Fruit fly (Drosophila melanogaster): ENCODE measurements around the gene CG9286.

The CG9286 gene

DNA sequence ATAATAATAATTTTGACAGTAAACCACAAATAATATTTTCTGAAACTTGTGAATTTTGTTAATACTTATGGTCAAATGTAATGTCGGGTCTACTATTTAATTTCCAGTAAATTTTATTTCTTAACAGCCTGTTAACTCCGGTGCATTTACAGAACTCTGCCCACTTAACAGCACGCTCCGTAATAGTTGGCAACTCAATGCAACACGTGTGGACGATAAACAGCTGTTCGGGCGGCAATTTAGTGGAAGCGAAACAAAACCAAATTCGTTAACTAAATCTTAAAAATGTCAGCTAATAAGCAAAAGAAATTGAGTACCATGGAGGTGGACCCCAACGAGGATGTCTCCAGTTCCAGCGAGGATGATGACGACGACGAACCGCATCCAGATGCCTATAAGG, at the start of gene CG9286:
CG9286 (plus strand) TSS at position 196 of the 400 bp plus-strand sequence.
- TF ChIP-seq rn (GFP tag; IDR thresholded peaks at IDR 0.05) (no peak), Pif1B (GFP tag; optimal IDR thresholded peaks at IDR 0.05) (no peak), CG9948 (tag; optimal IDR thresholded peaks at IDR 0.05) (no peak), CG8301 (tag; optimal IDR thresholded peaks at IDR 0.05) (no peak), gl (tag; optimal IDR thresholded peaks at IDR 0.05) (no peak), Pif1A (GFP tag; optimal IDR thresholded peaks at IDR 0.05) (no peak), CG14655 (GFP tag; optimal IDR thresholded peaks at IDR 0.05) (no peak), CG10348 (GFP tag; IDR thresholded peaks at IDR 0.05) (no peak), EcR (GFP tag; optimal IDR thresholded peaks at IDR 0.05) (no peak), CG34367 (tag; optimal IDR thresholded peaks at IDR 0.05) (no peak), CG4496 (GFP tag; IDR thresholded peaks at IDR 0.05) (no peak), CG32121 (GFP tag; IDR thresholded peaks at IDR 0.05) (no peak), fd96Ca (GFP tag; IDR thresholded peaks at IDR 0.05) (no peak), CG17806 (tag; optimal IDR thresholded peaks at IDR 0.05) (no peak), CG8159 (tag; optimal IDR thresholded peaks at IDR 0.05) (no peak), CG15710 (tag; optimal IDR thresholded peaks at IDR 0.05) (no peak), CG13204 (GFP tag; optimal IDR thresholded peaks at IDR 0.05) (no peak)

DNA sequence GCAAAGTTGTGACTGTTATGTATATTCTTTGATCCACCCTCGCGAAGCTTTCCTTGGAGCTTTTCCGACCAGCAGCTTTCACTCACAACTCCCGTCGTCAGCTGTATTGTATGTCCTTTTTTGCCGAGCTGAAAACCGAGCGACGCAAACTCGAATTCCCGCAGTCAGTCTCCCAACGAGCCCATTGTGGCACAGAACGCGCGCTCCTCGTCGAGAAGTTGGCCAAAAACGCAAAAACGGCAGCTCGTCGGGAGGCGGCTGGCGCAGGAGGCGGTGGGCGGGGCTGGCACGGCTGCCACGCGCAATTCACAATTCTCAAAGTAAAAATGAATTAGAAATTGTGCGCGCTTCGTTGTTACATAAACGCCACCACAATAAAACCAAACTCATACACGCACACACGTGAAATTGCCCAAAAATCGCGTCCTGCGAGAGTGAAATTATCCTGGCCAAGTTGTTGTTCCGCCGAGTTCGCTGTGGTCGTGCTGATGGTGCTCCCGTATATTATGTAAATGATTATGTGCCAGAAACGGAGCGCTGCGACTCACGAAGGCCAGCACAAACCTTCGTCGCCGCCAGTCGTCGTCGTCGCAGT, 45.4 kb upstream of the CG9286 start:
- TF ChIP-seq Snoo (tag; optimal IDR thresholded peaks at IDR 0.05): no peak
- no peak for TF ChIP-seq CG13204 (GFP tag; optimal IDR thresholded peaks at IDR 0.05)
- TF ChIP-seq Pif1A (GFP tag; optimal IDR thresholded peaks at IDR 0.05): no peak
- TF ChIP-seq CG8159 (tag; optimal IDR thresholded peaks at IDR 0.05): no peak
- TF ChIP-seq gl (tag; optimal IDR thresholded peaks at IDR 0.05): no peak
- no peak for TF ChIP-seq CG9948 (tag; optimal IDR thresholded peaks at IDR 0.05)

DNA sequence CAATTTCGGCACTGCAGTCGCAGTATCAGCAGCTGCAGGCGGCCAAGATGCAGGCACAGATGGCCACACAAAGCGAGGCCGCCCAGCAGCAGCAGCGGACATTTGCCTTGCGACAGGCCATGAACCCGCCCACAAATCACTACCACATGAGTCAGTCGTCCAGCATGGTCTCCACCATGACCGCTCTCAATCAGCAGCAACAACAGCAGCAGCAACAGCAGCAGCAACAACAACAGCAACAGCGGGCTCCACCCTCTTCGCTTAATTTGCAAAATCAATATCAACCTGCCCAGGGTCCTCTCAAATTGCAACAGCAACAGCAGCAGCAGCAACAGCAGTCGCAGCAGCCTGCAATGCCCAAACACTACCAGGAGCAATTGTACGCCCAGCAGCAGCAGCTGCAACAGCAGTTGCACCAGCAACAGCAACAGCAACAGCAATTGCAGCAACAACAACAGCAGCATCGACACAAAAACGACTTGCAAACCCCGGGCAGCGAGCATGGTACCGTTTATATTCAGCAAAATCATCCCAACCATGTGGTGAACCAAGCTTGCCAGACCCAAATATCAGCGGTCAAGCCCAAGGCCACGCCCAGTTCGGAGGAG, 34.6 kb upstream of the CG9286 start:
- TF ChIP-seq CG34367 (tag; optimal IDR thresholded peaks at IDR 0.05): no peak
- TF ChIP-seq Pif1B (GFP tag; optimal IDR thresholded peaks at IDR 0.05): no peak
- no peak for TF ChIP-seq D1 (tag; optimal IDR thresholded peaks at IDR 0.05)
- TF ChIP-seq gl (tag; optimal IDR thresholded peaks at IDR 0.05): no peak
- no peak for TF ChIP-seq rn (GFP tag; IDR thresholded peaks at IDR 0.05)
- TF ChIP-seq CG9948 (tag; optimal IDR thresholded peaks at IDR 0.05): no peak
- TF ChIP-seq CG13204 (GFP tag; optimal IDR thresholded peaks at IDR 0.05): no peak
- no peak for TF ChIP-seq CG8301 (tag; optimal IDR thresholded peaks at IDR 0.05)
- TF ChIP-seq CG15710 (tag; optimal IDR thresholded peaks at IDR 0.05): no peak
- no peak for TF ChIP-seq CG32121 (GFP tag; IDR thresholded peaks at IDR 0.05)
- TF ChIP-seq Pif1A (GFP tag; optimal IDR thresholded peaks at IDR 0.05): no peak
- no peak for TF ChIP-seq Ets98B (GFP tag; IDR thresholded peaks at IDR 0.05)
- no peak for TF ChIP-seq CG8159 (tag; optimal IDR thresholded peaks at IDR 0.05)
- TF ChIP-seq CG14655 (GFP tag; optimal IDR thresholded peaks at IDR 0.05): no peak
- no peak for TF ChIP-seq fd96Ca (GFP tag; IDR thresholded peaks at IDR 0.05)
- no peak for TF ChIP-seq CG4496 (GFP tag; IDR thresholded peaks at IDR 0.05)
- no peak for TF ChIP-seq Snoo (tag; optimal IDR thresholded peaks at IDR 0.05)
- no peak for TF ChIP-seq CG12605 (GFP tag; IDR thresholded peaks at IDR 0.05)

DNA sequence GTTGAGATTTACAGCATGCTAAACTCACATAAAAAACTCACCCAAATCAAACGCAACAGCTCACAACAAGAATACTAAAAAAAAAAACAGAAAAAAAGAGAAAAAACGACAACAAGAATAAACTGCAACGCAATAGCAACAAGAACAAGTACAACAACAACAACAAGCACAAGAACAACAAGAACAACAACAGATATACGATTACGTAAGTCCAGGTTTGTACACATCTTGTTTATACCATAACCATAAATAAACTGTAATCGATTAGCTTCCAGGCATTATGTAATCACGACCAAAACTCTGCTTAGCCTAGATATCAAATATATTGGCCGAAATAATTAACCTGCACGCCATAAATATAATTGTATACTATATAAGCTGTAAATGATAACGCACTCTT, 19.2 kb upstream of the CG9286 start:
- no peak for TF ChIP-seq CG12605 (GFP tag; IDR thresholded peaks at IDR 0.05)
- TF ChIP-seq CG32121 (GFP tag; IDR thresholded peaks at IDR 0.05): no peak
- TF ChIP-seq CG8301 (tag; optimal IDR thresholded peaks at IDR 0.05): no peak
- no peak for TF ChIP-seq CG15710 (tag; optimal IDR thresholded peaks at IDR 0.05)
- no peak for TF ChIP-seq CG13204 (GFP tag; optimal IDR thresholded peaks at IDR 0.05)
- no peak for TF ChIP-seq CG8159 (tag; optimal IDR thresholded peaks at IDR 0.05)
- TF ChIP-seq fd96Ca (GFP tag; IDR thresholded peaks at IDR 0.05): no peak
- TF ChIP-seq CG4496 (GFP tag; IDR thresholded peaks at IDR 0.05): no peak

DNA sequence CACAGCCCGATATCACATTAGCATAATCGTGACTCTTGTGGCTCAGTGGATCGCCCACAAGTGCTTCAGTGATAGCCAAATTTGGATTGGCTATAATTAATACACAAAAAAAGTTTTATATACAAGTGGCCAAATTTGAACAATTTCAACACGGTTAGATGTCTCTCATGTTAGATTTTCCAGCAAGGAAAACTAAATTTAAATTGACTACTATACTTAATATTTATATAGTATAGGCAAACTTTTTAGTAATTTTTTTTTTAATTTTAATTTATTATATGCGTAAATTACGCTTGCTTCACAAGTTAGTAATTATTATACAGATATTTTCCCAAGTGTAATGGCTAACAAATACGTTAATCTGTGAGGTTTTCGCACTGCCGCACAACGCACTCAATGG, 15.8 kb upstream of the CG9286 start:
- peak; percentile 37 for TF ChIP-seq CG8159 (tag; optimal IDR thresholded peaks at IDR 0.05)
- no peak for TF ChIP-seq Pif1A (GFP tag; optimal IDR thresholded peaks at IDR 0.05)

DNA sequence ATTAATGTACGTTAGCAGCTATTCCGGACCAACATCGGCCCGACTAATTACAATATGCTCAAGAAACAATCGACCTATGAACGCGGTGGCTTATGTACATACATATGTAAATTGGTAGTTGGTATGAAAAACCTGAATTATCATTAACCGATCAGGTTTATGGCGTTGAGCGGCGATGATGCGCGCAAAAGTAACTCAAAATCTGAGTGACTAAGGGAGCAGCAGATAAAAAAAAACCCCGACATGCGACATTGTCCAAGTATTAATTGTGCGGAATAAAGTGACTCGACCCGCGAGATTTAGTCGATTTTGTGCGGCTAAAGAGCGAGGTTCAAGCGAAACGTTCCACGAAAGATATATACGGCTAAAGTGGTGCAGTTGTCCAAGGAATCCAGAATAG, 15.3 kb upstream of the CG9286 start, which contains the start of gene CG9312:
CG9312 (plus strand) TSS at position 301 of the 400 bp plus-strand sequence.
- TF ChIP-seq CG34367 (tag; optimal IDR thresholded peaks at IDR 0.05) (no peak), CG8159 (tag; optimal IDR thresholded peaks at IDR 0.05) (no peak), EcR (GFP tag; optimal IDR thresholded peaks at IDR 0.05) (peak; percentile 25)

DNA sequence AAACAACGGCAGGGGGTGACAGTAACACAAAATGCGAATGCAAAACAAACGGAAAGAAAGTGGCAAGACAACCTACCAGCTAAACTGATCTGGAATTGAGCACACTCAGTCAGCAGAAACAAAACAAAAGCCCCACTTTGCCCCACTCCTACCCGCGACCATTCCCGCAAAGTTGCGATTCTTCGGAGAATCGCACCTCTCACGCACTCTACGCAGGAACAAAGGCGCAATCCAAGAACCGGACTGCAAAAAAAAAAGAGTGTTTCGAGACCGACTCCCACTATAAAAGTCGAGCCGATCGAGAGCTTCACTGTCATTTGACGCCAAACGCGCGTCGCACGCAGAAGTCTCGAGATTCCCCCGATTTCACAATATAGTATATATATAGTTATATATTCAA, 13.5 kb upstream of the CG9286 start, which contains the start of gene Cht5:
Cht5 (plus strand) TSS at position 311 of the 400 bp plus-strand sequence.
- TF ChIP-seq Ets98B (GFP tag; IDR thresholded peaks at IDR 0.05) (no peak), Pif1B (GFP tag; optimal IDR thresholded peaks at IDR 0.05) (no peak), CG4496 (GFP tag; IDR thresholded peaks at IDR 0.05) (peak; percentile 23; the same call in 1 of the 3 replicates), fd96Ca (GFP tag; IDR thresholded peaks at IDR 0.05) (0 out of 3 replicates have a peak, but pooled peaks have one; percentile 36), EcR (GFP tag; optimal IDR thresholded peaks at IDR 0.05) (peak; percentile 36), CG32121 (GFP tag; IDR thresholded peaks at IDR 0.05) (no peak)
